Worm (Caenorhabditis elegans): ENCODE data around the gene C15F1.1.

The C15F1.1 gene

DNA sequence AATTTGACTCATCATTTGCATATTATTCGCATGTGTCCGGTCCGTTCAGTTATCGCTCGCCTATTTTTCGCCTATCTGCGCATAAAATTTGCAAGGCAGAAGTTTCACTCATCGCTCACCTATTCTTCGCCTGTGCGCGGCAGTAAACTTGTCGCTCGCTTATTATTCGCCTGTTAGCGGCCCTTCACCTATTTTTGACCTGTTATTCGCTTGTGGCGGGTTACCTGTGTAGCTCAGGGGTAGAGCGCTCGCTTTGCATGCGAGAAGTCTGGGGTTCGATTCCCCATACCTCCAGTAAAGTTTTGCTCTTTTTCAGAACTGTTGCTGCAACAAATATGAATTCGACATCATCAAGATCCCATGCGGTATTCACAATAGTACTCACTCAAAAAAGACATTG lies 11.7 kb downstream of the C15F1.1 start:
- TF ChIP-seq mcd-1 (GFP tag; IDR thresholded peaks at IDR 0.05): peak; percentile 64; the same call in 1 of the 2 replicates
- peak; percentile 73 for TF ChIP-seq ztf-18 (tag; optimal IDR thresholded peaks at IDR 0.05)
- TF ChIP-seq Y95B8A.8 (GFP tag; IDR thresholded peaks at IDR 0.05): peak; percentile 78; the same call in 1 of the 2 replicates
- TF ChIP-seq rpc-1 (optimal IDR thresholded peaks at IDR 0.05): peak; percentile 58
- TF ChIP-seq rpc-1 (tag; optimal IDR thresholded peaks at IDR 0.05): peak; percentile 84
- TF ChIP-seq xnd-1 (tag; optimal IDR thresholded peaks at IDR 0.05): peak; percentile 9
- TF ChIP-seq let-526 (GFP tag; IDR thresholded peaks at IDR 0.05): peak; percentile 86
- TF ChIP-seq T26A5.8 (tag; optimal IDR thresholded peaks at IDR 0.05): peak; percentile 43
- TF ChIP-seq sdz-38 (tag; optimal IDR thresholded peaks at IDR 0.05): peak; percentile 2
- peak; percentile 96 for TF ChIP-seq cebp-2 (GFP tag; IDR thresholded peaks at IDR 0.05)
- peak; percentile 94 for TF ChIP-seq egl-44 (GFP tag; IDR thresholded peaks at IDR 0.05)
- TF ChIP-seq nfyb-1 (GFP tag; IDR thresholded peaks at IDR 0.05): peak; percentile 78
- peak; percentile 54 for TF ChIP-seq repo-1 (tag; optimal IDR thresholded peaks at IDR 0.05)
- peak; percentile 78 for TF ChIP-seq Y79H2A.3 (GFP tag; conservative IDR thresholded peaks at IDR 0.05)
- peak; percentile 28 for TF ChIP-seq T07F8.4 (tag; optimal IDR thresholded peaks at IDR 0.05)
- peak; percentile 21 for TF ChIP-seq F49E8.2 (tag; optimal IDR thresholded peaks at IDR 0.05; ENCODE audit: insufficient read depth)
- TF ChIP-seq aptf-2 (GFP tag; conservative IDR thresholded peaks at IDR 0.05): peak; percentile 60; the same call in 1 of the 2 replicates
- TF ChIP-seq ekl-4 (GFP tag; IDR thresholded peaks at IDR 0.05): peak; percentile 68; the same call in 1 of the 2 replicates
- TF ChIP-seq ztf-26 (tag; optimal IDR thresholded peaks at IDR 0.05): peak; percentile 18
- TF ChIP-seq madf-6 (GFP tag; IDR thresholded peaks at IDR 0.05): peak; percentile 69
- peak; percentile 48 for TF ChIP-seq madf-8 (GFP tag; conservative IDR thresholded peaks at IDR 0.05)
- TF ChIP-seq F52B5.7 (tag; optimal IDR thresholded peaks at IDR 0.05): peak; percentile 72
- TF ChIP-seq F39B2.1 (GFP tag; IDR thresholded peaks at IDR 0.05): 0 out of 2 replicates have a peak, but pooled peaks have one; percentile 69
- TF ChIP-seq ztf-25 (GFP tag; IDR thresholded peaks at IDR 0.05): peak; percentile 95
- TF ChIP-seq Y53G8AR.9 (GFP tag; conservative IDR thresholded peaks at IDR 0.05): 0 out of 2 replicates have a peak, but pooled peaks have one; percentile 30
- peak; percentile 59; the same call in 1 of the 2 replicates for TF ChIP-seq attf-6 (GFP tag; IDR thresholded peaks at IDR 0.05)
- peak; percentile 85 for TF ChIP-seq him-1 (tag; optimal IDR thresholded peaks at IDR 0.05)
- peak; percentile 87 for TF ChIP-seq B0261.1 (tag; optimal IDR thresholded peaks at IDR 0.05)
- 0 out of 2 replicates have a peak, but pooled peaks have one; percentile 18 for TF ChIP-seq ceh-91 (GFP tag; IDR thresholded peaks at IDR 0.05)
- peak; percentile 0 for TF ChIP-seq mes-4 (tag; optimal IDR thresholded peaks at IDR 0.05)
- peak; percentile 76 for TF ChIP-seq hmg-1.2 (GFP tag; IDR thresholded peaks at IDR 0.05)
- TF ChIP-seq ztf-6 (GFP tag; IDR thresholded peaks at IDR 0.05): 0 out of 2 replicates have a peak, but pooled peaks have one; percentile 60
- TF ChIP-seq nhr-90 (tag; optimal IDR thresholded peaks at IDR 0.05): peak; percentile 86
- peak; percentile 49 for TF ChIP-seq chd-7 (tag; optimal IDR thresholded peaks at IDR 0.05)
- TF ChIP-seq bed-2 (GFP tag; IDR thresholded peaks at IDR 0.05): 0 out of 2 replicates have a peak, but pooled peaks have one; percentile 39
- TF ChIP-seq snpc-4 (GFP tag; optimal IDR thresholded peaks at IDR 0.05): peak; percentile 6
- peak in 2 of 4 experiments; percentile 28 to 56 for TF ChIP-seq snpc-4 (tag; optimal IDR thresholded peaks at IDR 0.05)
- TF ChIP-seq nhr-120 (GFP tag; IDR thresholded peaks at IDR 0.05): peak; percentile 93; the same call in 1 of the 2 replicates
- TF ChIP-seq hsf-1 (GFP tag; IDR thresholded peaks at IDR 0.05): peak; percentile 66
- peak; percentile 53 for TF ChIP-seq ceh-27 (GFP tag; optimal IDR thresholded peaks at IDR 0.05)
- peak; percentile 86 for TF ChIP-seq dox-1 (GFP tag; IDR thresholded peaks at IDR 0.05)
- TF ChIP-seq C17E4.6 (GFP tag; IDR thresholded peaks at IDR 0.05): peak; percentile 72; the same call in 1 of the 2 replicates
- peak; percentile 74 for TF ChIP-seq zim-3 (tag; optimal IDR thresholded peaks at IDR 0.05)
- TF ChIP-seq sptf-2 (GFP tag; optimal IDR thresholded peaks at IDR 0.05): peak; percentile 54
- peak; percentile 65 for TF ChIP-seq egrh-3 (GFP tag; IDR thresholded peaks at IDR 0.05)
- peak; percentile 85 for TF ChIP-seq D2030.7 (GFP tag; IDR thresholded peaks at IDR 0.05)
- TF ChIP-seq zfh-2 (GFP tag; conservative IDR thresholded peaks at IDR 0.05): peak; percentile 62
- peak; percentile 63 for TF ChIP-seq athp-1 (tag; optimal IDR thresholded peaks at IDR 0.05)
- peak; percentile 52; the same call in 1 of the 2 replicates for TF ChIP-seq ceh-58 (GFP tag; IDR thresholded peaks at IDR 0.05)

Measured in whole organism, young adult.